Fruit fly (Drosophila melanogaster): ENCODE results near the gene Muc68Ca.

DNA sequence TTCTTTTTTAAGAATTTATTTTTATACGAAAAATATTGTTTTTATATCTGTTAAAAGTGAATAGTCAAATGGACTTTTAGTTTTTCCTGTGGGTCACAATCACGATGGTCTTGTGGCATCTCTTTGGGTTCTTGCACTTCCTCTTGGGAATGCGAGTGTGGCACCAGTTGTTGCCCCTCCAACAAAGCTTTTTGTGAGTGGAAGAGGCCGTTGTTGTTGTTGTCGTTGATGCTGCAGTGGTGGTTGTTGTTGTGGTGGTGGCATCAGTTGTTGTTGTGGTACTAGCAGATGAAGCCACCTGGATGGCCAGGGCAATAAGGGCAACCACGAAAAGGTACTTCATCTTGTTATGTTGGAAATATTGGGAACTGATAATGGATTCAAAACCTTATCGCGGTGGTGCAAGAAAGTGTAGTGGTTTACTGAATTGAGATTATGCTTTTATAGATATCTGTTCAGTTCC lies 41.7 kb downstream of the Muc68Ca start, which contains the start of gene CG33270:
- TF ChIP-seq CG31627 (GFP tag; optimal IDR thresholded peaks at IDR 0.05) (no peak), OdsH (GFP tag; optimal IDR thresholded peaks at IDR 0.05) (no peak), Sox102F (GFP tag; optimal IDR thresholded peaks at IDR 0.05) (no peak), Lpt (GFP tag; optimal IDR thresholded peaks at IDR 0.05) (no peak), Ets21C (GFP tag; optimal IDR thresholded peaks at IDR 0.05) (no peak), CG10631 (GFP tag; optimal IDR thresholded peaks at IDR 0.05) (no peak), CG32006 (GFP tag; optimal IDR thresholded peaks at IDR 0.05) (no peak), Gug (GFP tag; IDR thresholded peaks at IDR 0.05) (no peak), CG15336 (GFP tag; IDR thresholded peaks at IDR 0.05) (no peak), ss (GFP tag; optimal IDR thresholded peaks at IDR 0.05) (no peak)

All from whole organism, prepupa.